Fruit fly (Drosophila melanogaster) whole organism, adult: ENCODE data around the gene NT1.

Source experiments
- CG12768 ChIP-seq: fragments of 200-800 bp; sonication (Bioruptor generic); optimal IDR thresholded peaks from 2 replicates; lab custom pipeline; 2017; ENCODE audit warnings: missing biosample characterization, missing genetic modification characterization, mild to moderate bottlenecking, moderate library complexity, missing genetic modification reagents
- CG33017 ChIP-seq: fragments of 200-800 bp; sonication (Bioruptor generic); optimal IDR thresholded peaks from 2 replicates; lab custom pipeline; 2018; ENCODE audit warnings: missing biosample characterization, mild to moderate bottlenecking, missing genetic modification characterization, moderate library complexity
- CG7101 ChIP-seq: fragments of 200-800 bp; sonication (Bioruptor generic); optimal IDR thresholded peaks from 2 replicates; lab custom pipeline; 2018; ENCODE audit warnings: missing biosample characterization, mild to moderate bottlenecking, missing genetic modification characterization, moderate library complexity
- Clk ChIP-seq: fragments of 200-800 bp; sonication (Bioruptor generic); optimal IDR thresholded peaks from 2 replicates; lab custom pipeline; 2017; ENCODE audit warnings: missing biosample characterization, missing genetic modification characterization
- ovo ChIP-seq: fragments of 200-800 bp; sonication (Bioruptor generic); optimal IDR thresholded peaks from 2 replicates; lab custom pipeline; 2016; ENCODE audit warnings: missing biosample characterization, missing genetic modification characterization

- TF ChIP-seq CG33017 (no peak), CG7101 (tag; lab: Kevin White, UChicago) (no peak), ovo (GFP tag; lab: Kevin White, UChicago) (no peak), Clk (GFP tag; lab: Kevin White, UChicago) (no peak), CG12768 (no peak)
These were observed 37.5 kb upstream of the NT1 start for dm6 chr3L:4545731-4546130.
